Fruit fly (Drosophila melanogaster) whole organism, embryonic: ENCODE data around the gene CG16779.
A peak's percentile ranks its signal among the peaks of the same experiment; 100 is the strongest.

Experiments
- Awh ChIP-seq: fragments of 200-800 bp; sonication (Bioruptor generic); IDR thresholded peaks from 2 replicates; pipeline ENCODE4, ENCODE4 v1.3.6; 2022; ENCODE audit warnings: missing biosample characterization, missing genetic modification characterization
- CG11456 ChIP-seq: fragments of 200-800 bp; sonication (Bioruptor generic); IDR thresholded peaks from 3 replicates; pipeline ENCODE4 v1.3.6; 2022; ENCODE audit warnings: missing biosample characterization, missing genetic modification characterization
- CG11504 ChIP-seq: fragments of 200-800 bp; sonication (Bioruptor generic); optimal IDR thresholded peaks from 3 replicates; lab custom pipeline; 2019; ENCODE audit warnings: missing biosample characterization, mild to moderate bottlenecking, missing genetic modification characterization, moderate library complexity
- CG14014 ChIP-seq: fragments of 200-800 bp; sonication (Bioruptor generic); IDR thresholded peaks from 2 replicates; pipeline ENCODE4 v1.3.6; 2022; ENCODE audit warnings: missing biosample characterization, missing genetic modification characterization
- CG15073 ChIP-seq: fragments of 200-800 bp; sonication (Bioruptor generic); optimal IDR thresholded peaks from 2 replicates; lab custom pipeline; 2016; ENCODE audit warnings: missing biosample characterization, missing genetic modification characterization
- CG15514 ChIP-seq: fragments of 200-800 bp; sonication (Bioruptor generic); optimal IDR thresholded peaks from 3 replicates; lab custom pipeline; 2017; ENCODE audit warnings: missing biosample characterization, missing genetic modification characterization, mild to moderate bottlenecking, moderate library complexity, missing genetic modification reagents
- CG16815 ChIP-seq: fragments of 200-800 bp; sonication (Bioruptor generic); optimal IDR thresholded peaks from 3 replicates; lab custom pipeline; 2017; ENCODE audit warnings: missing biosample characterization, mild to moderate bottlenecking, missing genetic modification characterization
- CG17385 ChIP-seq: fragments of 200-800 bp; sonication (Bioruptor generic); optimal IDR thresholded peaks from 3 replicates; lab custom pipeline; 2018; ENCODE audit warnings: missing biosample characterization, mild to moderate bottlenecking, missing genetic modification characterization
- CG17568 ChIP-seq: fragments of 200-800 bp; sonication (Bioruptor generic); optimal IDR thresholded peaks from 2 replicates; lab custom pipeline; 2018; ENCODE audit warnings: missing biosample characterization, mild to moderate bottlenecking, missing genetic modification characterization, moderate library complexity
- CG18764 ChIP-seq: fragments of 200-800 bp; sonication (Bioruptor generic); optimal IDR thresholded peaks from 3 replicates; lab custom pipeline; 2016; ENCODE audit warnings: missing biosample characterization, missing genetic modification characterization
- CG31441 ChIP-seq: fragments of 200-800 bp; sonication (Bioruptor generic); IDR thresholded peaks from 2 replicates; pipeline ENCODE4 v1.3.6; 2022; ENCODE audit warnings: missing biosample characterization, missing genetic modification characterization
- CG32772 ChIP-seq: fragments of 200-800 bp; sonication (Bioruptor generic); IDR thresholded peaks from 2 replicates; pipeline ENCODE4 v1.3.6; 2022; ENCODE audit warnings: missing biosample characterization, missing genetic modification characterization
- CG3847 ChIP-seq: fragments of 200-800 bp; sonication (Bioruptor generic); IDR thresholded peaks from 2 replicates; pipeline ENCODE4 v1.3.6; 2022; ENCODE audit warnings: missing biosample characterization, missing genetic modification characterization
- CG4328 ChIP-seq: fragments of 200-800 bp; sonication (Bioruptor generic); optimal IDR thresholded peaks from 3 replicates; lab custom pipeline; 2017; ENCODE audit warnings: missing biosample characterization, missing genetic modification reagents, missing genetic modification characterization
- CG4360 ChIP-seq: fragments of 200-800 bp; sonication (Bioruptor generic); IDR thresholded peaks from 2 replicates; pipeline ENCODE4 v1.3.6; 2022; ENCODE audit warnings: missing biosample characterization, missing genetic modification characterization
- CG4730 ChIP-seq: fragments of 200-800 bp; sonication (Bioruptor generic); IDR thresholded peaks from 2 replicates; pipeline ENCODE4 v1.3.6; 2022; ENCODE audit warnings: missing biosample characterization, missing genetic modification characterization
- CG4820 ChIP-seq: fragments of 200-800 bp; sonication (Bioruptor generic); optimal IDR thresholded peaks from 3 replicates; lab custom pipeline; 2016; ENCODE audit warnings: missing biosample characterization, missing genetic modification characterization
- CG4854 ChIP-seq: fragments of 200-800 bp; sonication (Bioruptor generic); optimal IDR thresholded peaks from 2 replicates; lab custom pipeline; 2016; ENCODE audit warnings: missing biosample characterization, missing genetic modification characterization, inconsistent platforms
- CG6654 ChIP-seq: fragments of 200-800 bp; sonication (Bioruptor generic); optimal IDR thresholded peaks from 2 replicates; lab custom pipeline; 2017; ENCODE audit warnings: missing biosample characterization, mild to moderate bottlenecking, missing genetic modification characterization
- CG6765 ChIP-seq: fragments of 200-800 bp; sonication (Bioruptor generic); optimal IDR thresholded peaks from 3 replicates; lab custom pipeline; 2017; ENCODE audit warnings: missing biosample characterization, mild to moderate bottlenecking, missing genetic modification characterization
- CG7786 ChIP-seq: fragments of 200-800 bp; sonication (Bioruptor generic); optimal IDR thresholded peaks from 2 replicates; lab custom pipeline; 2016; ENCODE audit warnings: missing biosample characterization, missing genetic modification characterization
- CG8388 ChIP-seq: fragments of 200-800 bp; sonication (Bioruptor generic); optimal IDR thresholded peaks from 2 replicates; lab custom pipeline; 2019; ENCODE audit warnings: missing biosample characterization, mild to moderate bottlenecking, missing genetic modification characterization, moderate library complexity
- Dbx ChIP-seq: fragments of 200-800 bp; sonication (Bioruptor generic); IDR thresholded peaks from 3 replicates; pipeline ENCODE4 v1.3.6; 2022; ENCODE audit warnings: missing biosample characterization, missing genetic modification characterization
- Dip3 ChIP-seq: fragments of 200-800 bp; sonication (Bioruptor generic); optimal IDR thresholded peaks from 3 replicates; lab custom pipeline; 2016; ENCODE audit warnings: missing biosample characterization, missing genetic modification characterization
- Fer3 ChIP-seq: fragments of 200-800 bp; sonication (Bioruptor generic); optimal IDR thresholded peaks from 2 replicates; lab custom pipeline; 2018; ENCODE audit warnings: missing biosample characterization, mild to moderate bottlenecking, missing genetic modification characterization, moderate library complexity
- HHEX ChIP-seq: fragments of 200-800 bp; sonication (Bioruptor generic); optimal IDR thresholded peaks from 3 replicates; lab custom pipeline; 2017; ENCODE audit warnings: missing biosample characterization, mild to moderate bottlenecking, missing genetic modification characterization, missing genetic modification reagents
- HmgZ ChIP-seq: fragments of 200-800 bp; sonication (Bioruptor generic); optimal IDR thresholded peaks from 2 replicates; lab custom pipeline; 2018; ENCODE audit warnings: missing biosample characterization, mild to moderate bottlenecking, missing genetic modification characterization
- Hmx ChIP-seq: fragments of 200-800 bp; sonication (Bioruptor generic); optimal IDR thresholded peaks from 2 replicates; lab custom pipeline; 2016; ENCODE audit warnings: missing biosample characterization, missing genetic modification characterization
- Lhr ChIP-seq: fragments of 200-800 bp; sonication (Bioruptor generic); optimal IDR thresholded peaks from 3 replicates; lab custom pipeline; 2017; ENCODE audit warnings: mild to moderate bottlenecking, missing biosample characterization, missing genetic modification reagents, missing genetic modification characterization
- MESR4 ChIP-seq: fragments of 200-800 bp; sonication (Bioruptor generic); optimal IDR thresholded peaks from 2 replicates; lab custom pipeline; 2018; ENCODE audit warnings: missing biosample characterization, mild to moderate bottlenecking, missing genetic modification characterization, moderate library complexity
- NK7.1 ChIP-seq: fragments of 200-800 bp; sonication (Bioruptor generic); optimal IDR thresholded peaks from 3 replicates; lab custom pipeline; 2016; ENCODE audit warnings: missing biosample characterization, missing genetic modification characterization
- Nf-YC ChIP-seq: fragments of 200-800 bp; optimal IDR thresholded peaks from 3 replicates; lab custom pipeline; 2019; ENCODE audit warnings: missing biosample characterization, mild to moderate bottlenecking, missing genetic modification characterization, moderate library complexity
- Pdp1 ChIP-seq, 2 experiments: fragments of 200-800 bp; sonication (Bioruptor generic); optimal IDR thresholded peaks; 3 replicates each; lab custom pipeline; 2016; ENCODE audit warnings: missing biosample characterization in 2 of 2, missing genetic modification characterization in 2 of 2, mild to moderate bottlenecking in 1 of 2, moderate library complexity in 1 of 2
- Vsx1 ChIP-seq: fragments of 200-800 bp; sonication (Bioruptor generic); optimal IDR thresholded peaks from 2 replicates; lab custom pipeline; 2017; ENCODE audit warnings: missing biosample characterization, mild to moderate bottlenecking, missing genetic modification characterization, missing genetic modification reagents
- Xrp1 ChIP-seq: fragments of 200-800 bp; sonication (Bioruptor generic); IDR thresholded peaks from 2 replicates; pipeline ENCODE4 v1.3.6; 2022; ENCODE audit warnings: missing biosample characterization, missing genetic modification characterization
- chinmo ChIP-seq: fragments of 200-800 bp; sonication (Bioruptor generic); IDR thresholded peaks from 4 replicates; pipeline ENCODE4 v1.3.6; 2022; ENCODE audit warnings: missing biosample characterization, missing genetic modification characterization; ENCODE audit not compliant: partially characterized antibody
- cwo ChIP-seq: fragments of 200-800 bp; sonication (Bioruptor generic); optimal IDR thresholded peaks from 3 replicates; lab custom pipeline; 2017; ENCODE audit warnings: missing biosample characterization, missing genetic modification characterization, mild to moderate bottlenecking, moderate library complexity, missing genetic modification reagents
- dmrt99B ChIP-seq: fragments of 200-800 bp; sonication (Bioruptor generic); optimal IDR thresholded peaks from 2 replicates; lab custom pipeline; 2018; ENCODE audit warnings: missing biosample characterization, mild to moderate bottlenecking, missing genetic modification characterization, moderate library complexity
- eve ChIP-seq, 2 experiments: fragments of >200 bp; optimal IDR thresholded peaks; 2 replicates each; lab custom pipeline; 2017; ENCODE audit warnings: missing biosample characterization in 2 of 2, missing genetic modification characterization in 2 of 2
- gsb-n ChIP-seq: fragments of 200-800 bp; sonication (Bioruptor generic); optimal IDR thresholded peaks from 3 replicates; lab custom pipeline; 2018; ENCODE audit warnings: missing biosample characterization, mild to moderate bottlenecking, missing genetic modification characterization
- gt ChIP-seq: fragments of 200-800 bp; sonication (Bioruptor generic); IDR thresholded peaks from 2 replicates; pipeline ENCODE4 v1.3.6; 2022; ENCODE audit warnings: missing biosample characterization, missing genetic modification characterization
- ind ChIP-seq: fragments of 200-800 bp; sonication (Bioruptor generic); optimal IDR thresholded peaks from 3 replicates; lab custom pipeline; 2016; ENCODE audit warnings: missing biosample characterization, missing genetic modification characterization
- pho ChIP-seq: fragments of 200-800 bp; sonication (Bioruptor generic); optimal IDR thresholded peaks from 2 replicates; lab custom pipeline; 2016; ENCODE audit warnings: missing biosample characterization, missing genetic modification characterization
- sd ChIP-seq: fragments of 200-800 bp; sonication (Bioruptor generic); optimal IDR thresholded peaks from 3 replicates; lab custom pipeline; 2018; ENCODE audit warnings: missing biosample characterization, mild to moderate bottlenecking, missing genetic modification characterization, moderate library complexity
- seq ChIP-seq: fragments of 200-800 bp; sonication (Bioruptor generic); IDR thresholded peaks from 2 replicates; pipeline ENCODE4 v1.3.6; 2022; ENCODE audit warnings: missing biosample characterization, missing genetic modification characterization
- slou ChIP-seq: fragments of 200-800 bp; sonication (Bioruptor generic); optimal IDR thresholded peaks from 3 replicates; lab custom pipeline; 2016; ENCODE audit warnings: missing biosample characterization, missing genetic modification characterization
- sqz ChIP-seq: fragments of 200-800 bp; sonication (Bioruptor generic); optimal IDR thresholded peaks from 3 replicates; lab custom pipeline; 2018; ENCODE audit warnings: missing biosample characterization, mild to moderate bottlenecking, missing genetic modification characterization
- sr ChIP-seq: fragments of 200-800 bp; sonication (Bioruptor generic); IDR thresholded peaks from 3 replicates; pipeline ENCODE4 v1.3.6; 2022; ENCODE audit warnings: missing biosample characterization, missing genetic modification characterization
- tap ChIP-seq: fragments of 200-800 bp; optimal IDR thresholded peaks from 3 replicates; lab custom pipeline; 2019; ENCODE audit warnings: missing biosample characterization, mild to moderate bottlenecking, missing genetic modification characterization, moderate library complexity

Gene CG16779

DNA sequence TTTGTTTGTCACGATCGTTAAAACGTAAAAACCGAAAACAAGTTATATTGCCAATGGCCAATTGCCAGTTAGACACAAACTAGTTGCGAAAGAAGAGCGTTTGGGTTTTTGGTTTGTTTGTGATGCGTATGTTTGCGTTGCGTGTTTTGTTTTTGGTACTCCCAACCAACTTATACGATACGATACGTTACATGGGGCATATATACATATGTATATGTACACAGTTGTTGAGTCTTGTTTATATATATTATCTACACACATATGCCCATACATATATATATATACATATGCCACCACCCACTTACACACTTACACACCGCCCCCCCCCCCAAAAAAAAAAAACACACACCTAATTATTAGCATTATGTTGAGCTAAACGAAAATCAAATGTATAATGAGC lies 45.2 kb downstream of the CG16779 start (continued):
- no peak for TF ChIP-seq gsb-n (tag; lab: Kevin White, UChicago)
- TF ChIP-seq sqz: no peak
- TF ChIP-seq CG17568 (GFP tag; lab: Kevin White, UChicago): peak; percentile 49
- TF ChIP-seq Fer3 (tag; lab: Kevin White, UChicago): peak; percentile 18
- peak; percentile 36; the same call in 1 of the 2 replicates for TF ChIP-seq Xrp1 (GFP tag; lab: Robert Waterston, UW)
- no peak for TF ChIP-seq CG6654
- TF ChIP-seq HHEX (GFP tag; lab: Kevin White, UChicago): peak; percentile 52
- peak; percentile 33; the same call in 1 of the 2 replicates for TF ChIP-seq CG14014 (GFP tag; lab: Robert Waterston, UW)
- peak; percentile 2 for TF ChIP-seq HmgZ
- TF ChIP-seq CG4360 (GFP tag; lab: Robert Waterston, UW): no peak
- peak; percentile 13 for TF ChIP-seq Nf-YC
- TF ChIP-seq CG6765 (GFP tag; lab: Kevin White, UChicago): peak; percentile 22
- TF ChIP-seq Awh (GFP tag; lab: Robert Waterston, UW): 0 out of 2 replicates have a peak, but pooled peaks have one; percentile 15

- no peak for TF ChIP-seq gt (GFP tag; lab: Robert Waterston, UW)
- no peak for TF ChIP-seq MESR4
- TF ChIP-seq sr (GFP tag; lab: Robert Waterston, UW): peak; percentile 61; the same call in 1 of the 3 replicates
- TF ChIP-seq sd (tag; lab: Kevin White, UChicago): peak; percentile 23
- TF ChIP-seq Dbx (GFP tag; lab: Robert Waterston, UW): no peak
- TF ChIP-seq Lhr (GFP tag; lab: Kevin White, UChicago): no peak
- 0 out of 2 replicates have a peak, but pooled peaks have one; percentile 12 for TF ChIP-seq CG32772
- peak in 1 of 2 experiments; percentile 75 for TF ChIP-seq Pdp1 (GFP tag; optimal IDR thresholded peaks at IDR 0.05; lab: Kevin White, UChicago)
- TF ChIP-seq Dip3 (GFP tag; lab: Kevin White, UChicago): no peak
- TF ChIP-seq sqz: peak; percentile 32
- no peak for TF ChIP-seq NK7.1
- TF ChIP-seq CG15514: no peak
- TF ChIP-seq chinmo (GFP tag; lab: Robert Waterston, UW): 0 out of 4 replicates have a peak, but pooled peaks have one; percentile 20
- no peak for TF ChIP-seq Vsx1 (GFP tag; lab: Kevin White, UChicago)
- TF ChIP-seq CG8388 (GFP tag; lab: Kevin White, UChicago): no peak
- peak in 1 of 2 experiments; percentile 71 for TF ChIP-seq eve (GFP tag; optimal IDR thresholded peaks at IDR 0.05; lab: Kevin White, UChicago)
- no peak for TF ChIP-seq Hmx
- TF ChIP-seq, all 482 proteins: peak for 7
These were observed 51.5 kb downstream of the CG16779 start for dm6 chr3R:9441996-9442395.

- TF ChIP-seq CG4820 (no peak), CG4328 (GFP tag; lab: Kevin White, UChicago) (no peak), CG15073 (no peak), CG31441 (no peak), seq (GFP tag; lab: Robert Waterston, UW) (no peak), slou (GFP tag; lab: Kevin White, UChicago) (no peak), sr (GFP tag; lab: Robert Waterston, UW) (0 out of 3 replicates have a peak, but pooled peaks have one; percentile 10), cwo (GFP tag; lab: Kevin White, UChicago) (no peak), CG17385 (GFP tag; lab: Kevin White, UChicago) (no peak), CG4730 (0 out of 2 replicates have a peak, but pooled peaks have one; percentile 11), CG4854 (GFP tag; lab: Kevin White, UChicago) (no peak), CG7786 (GFP tag; lab: Kevin White, UChicago) (no peak), CG3847 (GFP tag; lab: Robert Waterston, UW) (no peak), CG11504 (tag; lab: Kevin White, UChicago) (peak; percentile 71), Fer3 (tag; lab: Kevin White, UChicago) (no peak), pho (GFP tag; lab: Kevin White, UChicago) (no peak), tap (no peak), dmrt99B (tag; lab: Kevin White, UChicago) (no peak), CG11456 (GFP tag; lab: Robert Waterston, UW) (no peak), ind (GFP tag; lab: Kevin White, UChicago) (no peak), CG16815 (GFP tag; lab: Kevin White, UChicago) (no peak), CG18764 (GFP tag; lab: Kevin White, UChicago) (no peak)
These were observed 52.3 kb downstream of the CG16779 start for dm6 chr3R:9441134-9441533.
